Worm (Caenorhabditis elegans): ENCODE measurements around the gene nlp-67.

The nlp-67 gene

DNA sequence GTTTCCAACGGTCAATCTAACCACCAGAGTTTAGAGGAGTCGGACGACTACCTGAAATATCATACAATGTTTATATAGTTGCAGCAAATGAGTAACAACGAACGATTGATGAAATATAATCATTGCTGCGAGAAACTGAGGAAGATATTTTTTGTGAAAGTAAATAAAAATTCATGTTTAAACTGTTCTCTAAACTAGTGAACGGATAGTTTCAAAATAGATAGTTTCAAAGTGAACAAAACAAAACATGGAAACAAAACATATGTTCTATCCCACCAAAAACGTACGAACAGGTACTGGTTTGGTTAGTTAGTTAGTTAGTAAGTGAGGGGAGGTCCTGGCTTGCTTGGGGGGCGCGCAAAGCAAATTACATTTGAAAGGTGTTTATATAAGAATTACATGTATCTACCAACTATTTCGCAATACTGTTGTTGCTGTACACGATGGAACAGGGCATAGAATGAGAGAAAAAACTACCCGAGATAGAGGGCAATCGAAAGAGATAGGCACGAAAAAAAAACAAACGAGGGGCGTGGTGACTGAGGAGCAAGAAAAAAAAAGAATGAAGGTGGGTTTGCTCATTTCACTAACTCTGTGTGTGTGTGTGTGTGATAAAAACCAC lies 37.1 kb upstream of the nlp-67 start, which contains the start of gene F09C8.2:
Gene F09C8.2, minus strand, starts transcription at position 51 of the 622 bp plus-strand sequence.
- TF ChIP-seq K09A11.1 (tag; optimal IDR thresholded peaks at IDR 0.05; ENCODE audit: insufficient read depth), result no peak
- TF ChIP-seq lim-6 (tag; optimal IDR thresholded peaks at IDR 0.05), result no peak
- no peak for TF ChIP-seq ceh-6 (GFP tag; optimal IDR thresholded peaks at IDR 0.05)
- TF ChIP-seq ceh-9 (tag; optimal IDR thresholded peaks at IDR 0.05), result no peak
- no peak for TF ChIP-seq hlh-8 (tag; optimal IDR thresholded peaks at IDR 0.05)

DNA sequence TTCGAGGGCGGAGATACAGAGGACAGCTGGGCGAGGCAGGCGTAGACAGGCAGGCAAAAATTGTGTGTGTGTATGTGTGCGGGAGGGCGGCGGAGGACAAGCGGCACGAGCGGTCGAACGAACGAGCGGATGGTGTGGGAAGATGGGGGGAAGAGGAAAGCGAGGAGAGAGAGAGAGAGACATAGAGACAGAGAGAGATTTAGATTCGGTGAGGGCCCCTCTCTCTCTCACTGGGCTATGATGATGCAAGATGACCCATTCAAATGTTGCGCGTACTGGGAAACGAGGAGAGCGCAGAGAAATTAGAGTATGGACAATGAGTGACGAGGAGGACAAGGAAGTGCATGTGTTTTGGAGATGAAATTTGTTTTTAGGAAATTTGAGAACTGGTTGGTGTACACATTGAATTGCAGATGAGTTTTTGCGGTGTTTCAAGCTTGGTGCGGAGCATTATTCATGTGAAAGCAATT lies 36.4 kb upstream of the nlp-67 start:
- TF ChIP-seq nfya-1 (tag; optimal IDR thresholded peaks at IDR 0.05) (peak; percentile 85), hlh-8 (tag; optimal IDR thresholded peaks at IDR 0.05) (peak; percentile 27), ceh-48 (tag; optimal IDR thresholded peaks at IDR 0.05) (peak; percentile 30), T23F11.4 (GFP tag; optimal IDR thresholded peaks at IDR 0.05) (peak; percentile 52), nhr-11 (tag; optimal IDR thresholded peaks at IDR 0.05) (no peak), pha-4 (tag; optimal IDR thresholded peaks at IDR 0.05) (no peak), ceh-24 (tag; optimal IDR thresholded peaks at IDR 0.05) (no peak), pros-1 (tag; optimal IDR thresholded peaks at IDR 0.05) (peak; percentile 72), pat-9 (tag; optimal IDR thresholded peaks at IDR 0.05) (peak; percentile 57), ceh-18 (tag; optimal IDR thresholded peaks at IDR 0.05) (peak; percentile 89), ztf-16 (tag; optimal IDR thresholded peaks at IDR 0.05) (peak; percentile 29), unc-42 (tag; optimal IDR thresholded peaks at IDR 0.05) (peak; percentile 91), fax-1 (tag; optimal IDR thresholded peaks at IDR 0.05) (peak; percentile 36), unc-3 (GFP tag; conservative IDR thresholded peaks at IDR 0.05) (no peak), unc-3 (tag; optimal IDR thresholded peaks at IDR 0.05) (peak; percentile 27), ahr-1 (tag; optimal IDR thresholded peaks at IDR 0.05) (no peak), ceh-45 (GFP tag; IDR thresholded peaks at IDR 0.05) (0 out of 2 replicates have a peak, but pooled peaks have one; percentile 11), ceh-2 (tag; optimal IDR thresholded peaks at IDR 0.05) (peak; percentile 66), pag-3 (tag; optimal IDR thresholded peaks at IDR 0.05; ENCODE audit: borderline replicate concordance) (peak; percentile 71), rnt-1 (tag; optimal IDR thresholded peaks at IDR 0.05) (peak; percentile 86), Y22D7AL.16 (tag; optimal IDR thresholded peaks at IDR 0.05) (no peak), ref-2 (tag; optimal IDR thresholded peaks at IDR 0.05) (peak; percentile 95), tbx-7 (tag; optimal IDR thresholded peaks at IDR 0.05) (peak; percentile 38), fkh-6 (tag; optimal IDR thresholded peaks at IDR 0.05) (peak; percentile 60), ceh-30 (tag; optimal IDR thresholded peaks at IDR 0.05) (peak; percentile 64), ceh-6 (GFP tag; optimal IDR thresholded peaks at IDR 0.05) (peak; percentile 55), hlh-30 (tag; optimal IDR thresholded peaks at IDR 0.05; ENCODE audit: insufficient read depth) (peak; percentile 86), lim-6 (tag; optimal IDR thresholded peaks at IDR 0.05) (no peak), che-1 (tag; optimal IDR thresholded peaks at IDR 0.05) (peak; percentile 26), syd-9 (tag; optimal IDR thresholded peaks at IDR 0.05) (peak; percentile 82), ama-1 (optimal IDR thresholded peaks at IDR 0.05) (no peak), dve-1 (tag; optimal IDR thresholded peaks at IDR 0.05) (peak; percentile 88), ceh-22 (tag; optimal IDR thresholded peaks at IDR 0.05) (peak; percentile 60), ceh-31 (tag; optimal IDR thresholded peaks at IDR 0.05) (peak; percentile 96), hlh-6 (tag; optimal IDR thresholded peaks at IDR 0.05) (peak; percentile 65), pax-1 (tag; optimal IDR thresholded peaks at IDR 0.05) (no peak), elt-2 (tag; optimal IDR thresholded peaks at IDR 0.05) (peak; percentile 19), hlh-13 (GFP tag; optimal IDR thresholded peaks at IDR 0.05) (no peak), zip-5 (tag; optimal IDR thresholded peaks at IDR 0.05) (no peak), hlh-15 (tag; optimal IDR thresholded peaks at IDR 0.05) (no peak), unc-55 (GFP tag; optimal IDR thresholded peaks at IDR 0.05) (peak; percentile 89), madf-2 (tag; optimal IDR thresholded peaks at IDR 0.05) (peak; percentile 10), eyg-1 (tag; optimal IDR thresholded peaks at IDR 0.05) (peak; percentile 61), pha-2 (tag; optimal IDR thresholded peaks at IDR 0.05) (peak; percentile 71), ceh-19 (GFP tag; optimal IDR thresholded peaks at IDR 0.05) (peak; percentile 83), sdc-2 (tag; optimal IDR thresholded peaks at IDR 0.05) (peak; percentile 90), tbx-2 (tag; optimal IDR thresholded peaks at IDR 0.05) (peak; percentile 92), nhr-232 (tag; optimal IDR thresholded peaks at IDR 0.05) (peak; percentile 36)
